Fruit fly (Drosophila melanogaster) whole organism, embryonic: Measurements from ENCODE around the gene CG7924.

Source experiments
- ATbp ChIP-seq: fragments of 200-800 bp; sonication (Bioruptor generic); optimal IDR thresholded peaks from 2 replicates; lab custom pipeline; 2017; ENCODE audit warnings: missing biosample characterization, mild to moderate bottlenecking, missing genetic modification characterization, missing genetic modification reagents
- Bgb ChIP-seq: fragments of 200-800 bp; sonication (Bioruptor generic); IDR thresholded peaks from 2 replicates; pipeline ENCODE4 v1.3.6; 2022; ENCODE audit warnings: missing biosample characterization, missing genetic modification characterization; ENCODE audit not compliant: partially characterized antibody
- CG10267 ChIP-seq: fragments of 200-800 bp; sonication (Bioruptor generic); optimal IDR thresholded peaks from 2 replicates; lab custom pipeline; 2018; ENCODE audit warnings: missing biosample characterization, mild to moderate bottlenecking, missing genetic modification characterization, moderate library complexity
- CG10543 ChIP-seq: fragments of 200-800 bp; sonication (Bioruptor generic); optimal IDR thresholded peaks from 3 replicates; lab custom pipeline; 2017; ENCODE audit warnings: missing biosample characterization, mild to moderate bottlenecking, missing genetic modification characterization, moderate library complexity
- CG11085 ChIP-seq: fragments of 200-800 bp; sonication (Bioruptor generic); IDR thresholded peaks from 2 replicates; pipeline ENCODE4 v1.3.6; 2022; ENCODE audit warnings: missing biosample characterization, missing genetic modification characterization
- CG11504 ChIP-seq: fragments of 200-800 bp; sonication (Bioruptor generic); optimal IDR thresholded peaks from 3 replicates; lab custom pipeline; 2019; ENCODE audit warnings: missing biosample characterization, mild to moderate bottlenecking, missing genetic modification characterization, moderate library complexity
- CG12659 ChIP-seq: fragments of 200-800 bp; sonication (Bioruptor generic); optimal IDR thresholded peaks from 3 replicates; lab custom pipeline; 2017; ENCODE audit warnings: mild to moderate bottlenecking, missing biosample characterization, missing genetic modification reagents, missing genetic modification characterization
- CG15011 ChIP-seq: fragments of 200-800 bp; sonication (Bioruptor generic); optimal IDR thresholded peaks from 3 replicates; lab custom pipeline; 2018; ENCODE audit warnings: missing biosample characterization, mild to moderate bottlenecking, missing genetic modification characterization
- CG16813 ChIP-seq: fragments of 200-800 bp; sonication (Bioruptor generic); IDR thresholded peaks from 3 replicates; pipeline ENCODE4 v1.3.6; 2022; ENCODE audit warnings: missing biosample characterization, missing genetic modification characterization; ENCODE audit not compliant: partially characterized antibody
- CG17361 ChIP-seq: fragments of 200-800 bp; sonication (Bioruptor generic); IDR thresholded peaks from 3 replicates; pipeline ENCODE4 v1.3.6; 2022; ENCODE audit warnings: missing biosample characterization, missing genetic modification characterization
- CG17612 ChIP-seq: fragments of 200-800 bp; sonication (Bioruptor generic); IDR thresholded peaks from 2 replicates; pipeline ENCODE4 v1.3.6; 2022; ENCODE audit warnings: missing biosample characterization, missing genetic modification characterization
- CG2712 ChIP-seq: fragments of 200-800 bp; optimal IDR thresholded peaks from 3 replicates; lab custom pipeline; 2019; ENCODE audit warnings: missing biosample characterization, mild to moderate bottlenecking, missing genetic modification characterization, moderate library complexity
- CG31224 ChIP-seq: fragments of 200-800 bp; sonication (Bioruptor generic); IDR thresholded peaks from 2 replicates; pipeline ENCODE4 v1.3.6; 2022; ENCODE audit warnings: missing biosample characterization, missing genetic modification characterization
- CG8281 ChIP-seq: fragments of 200-800 bp; sonication (Bioruptor generic); optimal IDR thresholded peaks from 2 replicates; lab custom pipeline; 2018; ENCODE audit warnings: missing biosample characterization, mild to moderate bottlenecking, missing genetic modification characterization, moderate library complexity
- CG8388 ChIP-seq: fragments of 200-800 bp; sonication (Bioruptor generic); optimal IDR thresholded peaks from 2 replicates; lab custom pipeline; 2019; ENCODE audit warnings: missing biosample characterization, mild to moderate bottlenecking, missing genetic modification characterization, moderate library complexity
- CG9609 ChIP-seq: fragments of 200-800 bp; sonication (Bioruptor generic); optimal IDR thresholded peaks from 3 replicates; lab custom pipeline; 2016; ENCODE audit warnings: missing biosample characterization, missing genetic modification characterization
- CkIIα-i1 ChIP-seq: fragments of 200-800 bp; sonication (Bioruptor generic); IDR thresholded peaks from 2 replicates; pipeline ENCODE4 v1.3.6; 2022; ENCODE audit warnings: missing biosample characterization, missing genetic modification characterization
- Elba2 ChIP-seq: fragments of 200-800 bp; sonication (Bioruptor generic); optimal IDR thresholded peaks from 3 replicates; lab custom pipeline; 2016; ENCODE audit warnings: missing biosample characterization, missing genetic modification characterization
- Ets97D ChIP-seq: fragments of 200-800 bp; sonication (Bioruptor generic); optimal IDR thresholded peaks from 3 replicates; lab custom pipeline; 2016; ENCODE audit warnings: missing biosample characterization, missing genetic modification characterization
- Gsc ChIP-seq: fragments of 200-800 bp; sonication (Bioruptor generic); IDR thresholded peaks from 2 replicates; pipeline ENCODE4 v1.3.6; 2022; ENCODE audit warnings: missing biosample characterization, missing genetic modification characterization
- Nf-YC ChIP-seq: fragments of 200-800 bp; optimal IDR thresholded peaks from 3 replicates; lab custom pipeline; 2019; ENCODE audit warnings: missing biosample characterization, mild to moderate bottlenecking, missing genetic modification characterization, moderate library complexity
- Oli ChIP-seq: fragments of 200-800 bp; sonication (Bioruptor generic); optimal IDR thresholded peaks from 2 replicates; lab custom pipeline; 2018; ENCODE audit warnings: missing biosample characterization, mild to moderate bottlenecking, missing genetic modification characterization, moderate library complexity
- Taf1 ChIP-seq: fragments of 200-800 bp; sonication (Bioruptor generic); IDR thresholded peaks from 2 replicates; pipeline ENCODE4 v1.3.6; 2022; ENCODE audit warnings: missing biosample characterization, missing genetic modification characterization
- ap ChIP-seq: fragments of 200-800 bp; sonication (Bioruptor generic); IDR thresholded peaks from 2 replicates; pipeline ENCODE4 v1.3.6; 2022; ENCODE audit warnings: missing biosample characterization, missing genetic modification characterization
- ato ChIP-seq: fragments of 200-800 bp; sonication (Bioruptor generic); IDR thresholded peaks from 2 replicates; pipeline ENCODE4 v1.3.6; 2022; ENCODE audit warnings: missing biosample characterization, missing genetic modification characterization; ENCODE audit not compliant: partially characterized antibody
- bsh ChIP-seq, 2 experiments: fragments of 200-800 bp; sonication (Bioruptor generic); optimal IDR thresholded peaks; 2 replicates each; lab custom pipeline; 2017 to 2018; ENCODE audit warnings: mild to moderate bottlenecking in 2 of 2, missing biosample characterization in 2 of 2, missing genetic modification characterization in 2 of 2, moderate library complexity in 1 of 2
- btn ChIP-seq: fragments of 200-800 bp; sonication (Bioruptor generic); optimal IDR thresholded peaks from 2 replicates; lab custom pipeline; 2016; ENCODE audit warnings: missing biosample characterization, missing genetic modification characterization
- cad ChIP-seq: fragments of >200 bp; optimal IDR thresholded peaks from 2 replicates; lab custom pipeline; 2017; ENCODE audit warnings: missing biosample characterization, missing genetic modification characterization
- cato ChIP-seq: fragments of 200-800 bp; sonication (Bioruptor generic); optimal IDR thresholded peaks from 2 replicates; lab custom pipeline; 2016; ENCODE audit warnings: missing biosample characterization, missing genetic modification characterization, borderline replicate concordance
- chif ChIP-seq, 2 experiments: fragments of 200-800 bp; sonication (Bioruptor generic); optimal IDR thresholded peaks; 3 replicates each; lab custom pipeline; 2016; ENCODE audit warnings: missing biosample characterization in 2 of 2, missing genetic modification characterization in 2 of 2
- croc ChIP-seq: fragments of 200-800 bp; sonication (Bioruptor generic); conservative IDR thresholded peaks from 3 replicates; pipeline ENCODE4 v1.3.6; 2022; ENCODE audit warnings: missing biosample characterization, missing genetic modification characterization
- dmrt11E ChIP-seq: fragments of 200-800 bp; sonication (Bioruptor generic); optimal IDR thresholded peaks from 3 replicates; lab custom pipeline; 2018; ENCODE audit warnings: missing biosample characterization, mild to moderate bottlenecking, missing genetic modification characterization, moderate library complexity
- hbn ChIP-seq: fragments of 200-800 bp; sonication (Bioruptor generic); IDR thresholded peaks from 2 replicates; pipeline ENCODE4 v1.3.6; 2022; ENCODE audit warnings: missing biosample characterization, missing genetic modification characterization; ENCODE audit not compliant: partially characterized antibody
- mld ChIP-seq: fragments of 200-800 bp; sonication (Bioruptor generic); IDR thresholded peaks from 3 replicates; pipeline ENCODE4 v1.3.6; 2022; ENCODE audit warnings: missing biosample characterization, missing genetic modification characterization; ENCODE audit not compliant: partially characterized antibody
- nerfin-1 ChIP-seq: fragments of 200-800 bp; sonication (Bioruptor generic); optimal IDR thresholded peaks from 3 replicates; lab custom pipeline; 2019; ENCODE audit warnings: missing biosample characterization, mild to moderate bottlenecking, missing genetic modification characterization, moderate library complexity
- odd ChIP-seq: fragments of 200-800 bp; sonication (Bioruptor generic); optimal IDR thresholded peaks from 2 replicates; lab custom pipeline; 2017; ENCODE audit warnings: missing biosample characterization, mild to moderate bottlenecking, missing genetic modification characterization
- sd ChIP-seq: fragments of 200-800 bp; sonication (Bioruptor generic); optimal IDR thresholded peaks from 3 replicates; lab custom pipeline; 2018; ENCODE audit warnings: missing biosample characterization, mild to moderate bottlenecking, missing genetic modification characterization, moderate library complexity
- sna ChIP-seq: fragments of 200-800 bp; sonication (Bioruptor generic); IDR thresholded peaks from 2 replicates; pipeline ENCODE4 v1.3.6; 2022; ENCODE audit warnings: missing biosample characterization, missing genetic modification characterization; ENCODE audit not compliant: partially characterized antibody
- sqz ChIP-seq: fragments of 200-800 bp; sonication (Bioruptor generic); optimal IDR thresholded peaks from 3 replicates; lab custom pipeline; 2018; ENCODE audit warnings: missing biosample characterization, mild to moderate bottlenecking, missing genetic modification characterization
- ssp ChIP-seq: fragments of 200-800 bp; sonication (Bioruptor generic); IDR thresholded peaks from 2 replicates; pipeline ENCODE4 v1.3.6; 2022; ENCODE audit warnings: missing biosample characterization, missing genetic modification characterization
- sug ChIP-seq: fragments of 200-800 bp; optimal IDR thresholded peaks from 2 replicates; lab custom pipeline; 2019; ENCODE audit warnings: missing biosample characterization, mild to moderate bottlenecking, missing genetic modification characterization, moderate library complexity
- ttk ChIP-seq: fragments of 200-800 bp; sonication (Bioruptor generic); IDR thresholded peaks from 2 replicates; pipeline ENCODE4 v2.1.2; 2022; ENCODE audit warnings: missing biosample characterization, missing genetic modification characterization
- tx ChIP-seq: fragments of 200-800 bp; sonication (Bioruptor generic); optimal IDR thresholded peaks from 2 replicates; lab custom pipeline; 2016; ENCODE audit warnings: missing biosample characterization, missing genetic modification characterization
- wdn ChIP-seq: fragments of 200-800 bp; sonication (Bioruptor generic); IDR thresholded peaks from 2 replicates; pipeline ENCODE4 v1.3.6; 2022; ENCODE audit warnings: missing biosample characterization, missing genetic modification characterization
- yki ChIP-seq: fragments of >200 bp; optimal IDR thresholded peaks from 3 replicates; lab custom pipeline; 2018

The CG7924 gene

DNA sequence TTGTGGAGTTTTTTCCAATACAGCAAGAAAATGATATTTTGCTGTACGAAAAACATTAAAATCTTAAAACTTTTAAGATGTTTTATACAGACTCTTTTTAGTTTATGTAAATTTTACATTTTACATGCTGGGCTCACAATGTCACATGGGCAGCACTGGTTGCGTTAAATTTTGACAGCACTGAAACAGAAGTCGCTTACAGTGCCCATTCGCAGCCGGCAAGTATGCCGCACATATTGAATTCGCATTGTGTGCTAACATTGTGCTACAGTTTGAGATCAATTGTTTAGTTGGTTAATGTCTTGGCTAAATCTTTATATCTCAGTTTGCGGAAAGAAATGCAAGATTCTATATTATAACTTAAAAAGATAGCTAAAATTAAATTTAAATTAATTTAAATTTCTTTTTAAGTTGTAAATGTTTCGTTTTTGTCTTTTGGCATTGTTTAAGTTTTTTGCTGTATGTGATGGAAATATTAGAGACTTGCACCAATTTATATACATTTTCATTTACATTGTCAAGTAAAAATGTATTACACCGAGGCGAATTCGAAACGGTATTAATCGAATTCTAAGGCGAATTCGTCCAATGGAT, 20.9 kb upstream of the CG7924 start (continued):
- TF ChIP-seq CG9609 (GFP tag; lab: Kevin White, UChicago) = no peak
- no peak for TF ChIP-seq ttk (GFP tag; lab: Robert Waterston, UW)
- TF ChIP-seq Oli = no peak
- TF ChIP-seq sna (GFP tag; lab: Robert Waterston, UW) = no peak
- TF ChIP-seq CG10267 = peak; percentile 28
- no peak for TF ChIP-seq sug (tag; lab: Kevin White, UChicago)
- TF ChIP-seq odd (GFP tag; lab: Kevin White, UChicago) = no peak
- no peak for TF ChIP-seq dmrt11E (tag; lab: Kevin White, UChicago)
- no peak for TF ChIP-seq CG8388 (GFP tag; lab: Kevin White, UChicago)
- TF ChIP-seq chif (GFP tag; optimal IDR thresholded peaks at IDR 0.05; lab: Kevin White, UChicago) = no peak
- peak; percentile 6 for TF ChIP-seq yki (lab: Kevin White, UChicago)
- TF ChIP-seq bsh (GFP tag; optimal IDR thresholded peaks at IDR 0.05; lab: Kevin White, UChicago) = no peak
- TF ChIP-seq Gsc (GFP tag; lab: Robert Waterston, UW) = no peak
- TF ChIP-seq cato (GFP tag; lab: Kevin White, UChicago) = no peak
- TF ChIP-seq cad (GFP tag; lab: Kevin White, UChicago) = no peak
- TF ChIP-seq Bgb (GFP tag; lab: Robert Waterston, UW) = peak; percentile 73
- TF ChIP-seq ato (GFP tag; lab: Robert Waterston, UW) = peak; percentile 18; the same call in 1 of the 2 replicates
- TF ChIP-seq CG11504 (tag; lab: Kevin White, UChicago) = peak; percentile 11
- no peak for TF ChIP-seq CG10543 (GFP tag; lab: Kevin White, UChicago)
- no peak for TF ChIP-seq CG8281 (tag; lab: Kevin White, UChicago)
- no peak for TF ChIP-seq croc (GFP tag; lab: Robert Waterston, UW)
- no peak for TF ChIP-seq ssp
- TF ChIP-seq sqz = no peak
- TF ChIP-seq ap (GFP tag; lab: Robert Waterston, UW) = no peak
- TF ChIP-seq CG12659 (GFP tag; lab: Kevin White, UChicago) = no peak
- TF ChIP-seq nerfin-1 = no peak
- TF ChIP-seq Ets97D (GFP tag; lab: Kevin White, UChicago) = no peak
- no peak for TF ChIP-seq btn (GFP tag; lab: Kevin White, UChicago)
- TF ChIP-seq CG15011 (GFP tag; lab: Kevin White, UChicago) = no peak
- peak; percentile 19 for TF ChIP-seq Nf-YC (tag; lab: Kevin White, UChicago)
- no peak for TF ChIP-seq Taf1
- peak; percentile 47; the same call in 1 of the 3 replicates for TF ChIP-seq CG17361 (GFP tag; lab: Robert Waterston, UW)
- no peak for TF ChIP-seq CkIIα-i1
- no peak for TF ChIP-seq CG17612 (GFP tag; lab: Robert Waterston, UW)
- no peak for TF ChIP-seq hbn (GFP tag; lab: Robert Waterston, UW)
- no peak for TF ChIP-seq ATbp (GFP tag; lab: Kevin White, UChicago)
- no peak for TF ChIP-seq CG31224
- no peak for TF ChIP-seq mld (GFP tag; lab: Robert Waterston, UW)
- TF ChIP-seq Elba2 (GFP tag; lab: Kevin White, UChicago) = no peak
- TF ChIP-seq tx (GFP tag; lab: Kevin White, UChicago) = no peak
- no peak for TF ChIP-seq wdn
- TF ChIP-seq CG16813 = peak; percentile 45; the same call in 2 of the 3 replicates
- peak; percentile 28 for TF ChIP-seq CG2712
- no peak for TF ChIP-seq CG11085 (GFP tag; lab: Robert Waterston, UW)
- no peak for TF ChIP-seq sd
